Worm (Caenorhabditis elegans): ENCODE results near the gene nspf-1.
"Not testable (repeated sequence)": the region's sequence is repeated elsewhere in the genome, so short reads cannot be mapped to it uniquely, and the experiment has no call there.

Gene nspf-1

ce11 chrII:2686985-2687675 lies at the start of gene nspf-1, which contains the start of gene sup-9:
nspf-1 (plus strand) TSS chrII:2687625.
sup-9 (minus strand) TSS chrII:2687027.
- TF ChIP-seq unc-62 (GFP tag; optimal IDR thresholded peaks at IDR 0.05) (peak; percentile 65), hlh-1 (tag; optimal IDR thresholded peaks at IDR 0.05) (peak; percentile 34), ces-1 (GFP tag; optimal IDR thresholded peaks at IDR 0.05) (peak; percentile 15), unc-120 (tag; optimal IDR thresholded peaks at IDR 0.05; ENCODE audit: poor library complexity, severe bottlenecking) (peak; percentile 48), sptf-1 (tag; optimal IDR thresholded peaks at IDR 0.05) (no peak)

ce11 chrII:2638062-2638461 lies 49.4 kb upstream of the nspf-1 start, which contains the start of gene F22E5.9:
F22E5.9 (plus strand) TSS chrII:2638388.
- TF ChIP-seq drap-1 (GFP tag; optimal IDR thresholded peaks at IDR 0.05), result no peak

- TF ChIP-seq lsy-2, mep-1, pha-4 (tag; optimal IDR thresholded peaks at IDR 0.05): not testable (repeated sequence)
These were observed 47.9 kb upstream of the nspf-1 start, which contains the start of gene F22E5.8 for ce11 chrII:2639401-2640088. F22E5.8 (plus strand) TSS chrII:2640038.

- TF ChIP-seq drap-1 (GFP tag; optimal IDR thresholded peaks at IDR 0.05) (no peak), lin-13 (tag; optimal IDR thresholded peaks at IDR 0.05) (no peak), nhr-2 (tag; optimal IDR thresholded peaks at IDR 0.05) (no peak), unc-120 (tag; optimal IDR thresholded peaks at IDR 0.05; ENCODE audit: poor library complexity, severe bottlenecking) (no peak), zip-8 (tag; optimal IDR thresholded peaks at IDR 0.05) (no peak), ztf-11 (tag; optimal IDR thresholded peaks at IDR 0.05) (no peak), M03D4.4 (tag; optimal IDR thresholded peaks at IDR 0.05) (no peak), ceh-43 (GFP tag; optimal IDR thresholded peaks at IDR 0.05) (no peak), bed-3 (GFP tag; optimal IDR thresholded peaks at IDR 0.05) (no peak), unc-62 (GFP tag; optimal IDR thresholded peaks at IDR 0.05) (no peak), tbx-8 (GFP tag; optimal IDR thresholded peaks at IDR 0.05) (no peak), cnd-1 (tag; optimal IDR thresholded peaks at IDR 0.05) (no peak), blmp-1 (tag; optimal IDR thresholded peaks at IDR 0.05) (no peak), ceh-39 (tag; optimal IDR thresholded peaks at IDR 0.05) (no peak), mep-1 (tag; optimal IDR thresholded peaks at IDR 0.05) (no peak), nhr-28 (tag; optimal IDR thresholded peaks at IDR 0.05) (no peak), snpc-4 (tag; optimal IDR thresholded peaks at IDR 0.05) (no peak)
These were observed 46.4 kb upstream of the nspf-1 start, which contains the start of gene F22E5.23 for ce11 chrII:2640982-2641381. F22E5.23 (plus strand) TSS chrII:2641282.

- TF ChIP-seq nhr-237 (tag; optimal IDR thresholded peaks at IDR 0.05) (no peak), cnd-1 (tag; optimal IDR thresholded peaks at IDR 0.05) (no peak), lsy-2 (tag; optimal IDR thresholded peaks at IDR 0.05) (no peak), ceh-83 (GFP tag; optimal IDR thresholded peaks at IDR 0.05) (no peak), lin-13 (tag; optimal IDR thresholded peaks at IDR 0.05) (no peak), mep-1 (tag; optimal IDR thresholded peaks at IDR 0.05) (no peak)
These were observed 45.6 kb upstream of the nspf-1 start, which contains the start of gene F22E5.7 for ce11 chrII:2641777-2642176. F22E5.7 (plus strand) TSS chrII:2642077.

ce11 chrII:2644498-2644897 lies 42.9 kb upstream of the nspf-1 start, which contains the start of gene F22E5.11:
F22E5.11 (minus strand) TSS chrII:2644598.
- TF ChIP-seq ceh-39 (tag; optimal IDR thresholded peaks at IDR 0.05), result no peak
- no peak for TF ChIP-seq unc-39 (tag; optimal IDR thresholded peaks at IDR 0.05)
- TF ChIP-seq ham-2 (GFP tag; optimal IDR thresholded peaks at IDR 0.05), result no peak
- no peak for TF ChIP-seq mls-2 (tag; optimal IDR thresholded peaks at IDR 0.05)
- no peak for TF ChIP-seq flh-1 (GFP tag; optimal IDR thresholded peaks at IDR 0.05)
- no peak for TF ChIP-seq lin-13 (tag; optimal IDR thresholded peaks at IDR 0.05)
- no peak for TF ChIP-seq elt-3 (tag; optimal IDR thresholded peaks at IDR 0.05)
- TF ChIP-seq cnd-1 (tag; optimal IDR thresholded peaks at IDR 0.05), result no peak
- no peak for TF ChIP-seq mab-5 (tag; optimal IDR thresholded peaks at IDR 0.05)
- no peak for TF ChIP-seq nhr-237 (tag; optimal IDR thresholded peaks at IDR 0.05)
- no peak for TF ChIP-seq zip-8 (tag; optimal IDR thresholded peaks at IDR 0.05)
